Worm (Caenorhabditis elegans) whole organism, L2 larva: ENCODE measurements around the gene F09G2.2.

Source experiments
- C34F6.9 ChIP-seq: fragments of 150-350 bp; optimal IDR thresholded peaks from 2 replicates; lab custom pipeline; 2014; ENCODE audit warnings: missing biosample characterization, missing genetic modification characterization
- F13H6.1 ChIP-seq: sonication (generic microtip); optimal IDR thresholded peaks from 2 replicates; lab custom pipeline; 2016; ENCODE audit warnings: missing genetic modification characterization, missing compliant biosample characterization
- Y55F3AM.14 ChIP-seq: fragments of 200-800 bp; sonication (Bioruptor generic); optimal IDR thresholded peaks from 2 replicates; lab custom pipeline; 2018; ENCODE audit warnings: mild to moderate bottlenecking, missing genetic modification characterization, missing compliant biosample characterization
- ZK546.5 ChIP-seq: sonication (generic microtip); optimal IDR thresholded peaks from 2 replicates; lab custom pipeline; 2017; ENCODE audit warnings: missing biosample characterization, missing genetic modification characterization
- alr-1 ChIP-seq: fragments of 150-350 bp; optimal IDR thresholded peaks from 2 replicates; lab custom pipeline; 2014; ENCODE audit warnings: missing biosample characterization, missing genetic modification characterization
- aly-2 ChIP-seq: fragments of 150-350 bp; optimal IDR thresholded peaks from 2 replicates; lab custom pipeline; 2014; ENCODE audit warnings: missing biosample characterization, missing genetic modification characterization
- ama-1 ChIP-seq: fragments of 150-350 bp; optimal IDR thresholded peaks from 2 replicates; lab custom pipeline; 2018; ENCODE audit warnings: inconsistent platforms
- blmp-1 ChIP-seq: sonication (generic microtip); optimal IDR thresholded peaks from 2 replicates; lab custom pipeline; 2017; ENCODE audit warnings: missing genetic modification characterization, mild to moderate bottlenecking, missing compliant biosample characterization, antibody characterized with exemption, moderate library complexity; ENCODE audit not compliant: insufficient read depth
- ceh-16 ChIP-seq: fragments of 150-350 bp; optimal IDR thresholded peaks from 2 replicates; lab custom pipeline; 2014; ENCODE audit warnings: missing biosample characterization, missing genetic modification characterization
- ceh-82 ChIP-seq: fragments of 150-350 bp; optimal IDR thresholded peaks from 2 replicates; lab custom pipeline; 2014; ENCODE audit warnings: missing biosample characterization, missing genetic modification characterization
- crh-2 ChIP-seq: sonication (generic microtip); optimal IDR thresholded peaks from 2 replicates; lab custom pipeline; 2017; ENCODE audit warnings: missing biosample characterization, missing genetic modification characterization
- dmd-4 ChIP-seq: sonication (generic microtip); optimal IDR thresholded peaks from 2 replicates; lab custom pipeline; 2017; ENCODE audit warnings: missing biosample characterization, missing genetic modification characterization
- egl-27 ChIP-seq: sonication (generic microtip); optimal IDR thresholded peaks from 3 replicates; lab custom pipeline; 2017; ENCODE audit warnings: missing biosample characterization, missing genetic modification reagents, missing genetic modification characterization
- elt-1 ChIP-seq: fragments of 150-350 bp; optimal IDR thresholded peaks from 2 replicates; lab custom pipeline; 2014; ENCODE audit warnings: missing biosample characterization, missing genetic modification characterization
- elt-3 ChIP-seq: sonication (generic microtip); optimal IDR thresholded peaks from 2 replicates; lab custom pipeline; 2017; ENCODE audit warnings: missing biosample characterization, missing genetic modification characterization
- fos-1 ChIP-seq: fragments of 150-350 bp; optimal IDR thresholded peaks from 2 replicates; lab custom pipeline; 2014; ENCODE audit warnings: missing biosample characterization, missing genetic modification characterization
- gmeb-1 ChIP-seq: fragments of 150-350 bp; optimal IDR thresholded peaks from 2 replicates; lab custom pipeline; 2014; ENCODE audit warnings: missing biosample characterization, missing genetic modification characterization
- lin-11 ChIP-seq: fragments of 150-350 bp; sonication (generic microtip); optimal IDR thresholded peaks from 2 replicates; lab custom pipeline; 2014; ENCODE audit warnings: missing biosample characterization, missing genetic modification characterization, inconsistent platforms, mixed read lengths
- lin-13 ChIP-seq: fragments of 150-350 bp; optimal IDR thresholded peaks from 2 replicates; lab custom pipeline; 2014; ENCODE audit warnings: missing biosample characterization, missing genetic modification reagents, missing genetic modification characterization
- lin-39 ChIP-seq: fragments of 150-350 bp; optimal IDR thresholded peaks from 2 replicates; lab custom pipeline; 2014; ENCODE audit warnings: missing biosample characterization, missing genetic modification reagents, missing genetic modification characterization
- lsy-2 ChIP-seq, 2 experiments: fragments of 150-350 bp in 1 of 2; sonication (generic microtip) in 1 of 2; optimal IDR thresholded peaks; 2 replicates each; lab custom pipeline; 2014 to 2017; ENCODE audit warnings: missing biosample characterization in 2 of 2, missing genetic modification characterization in 2 of 2
- mab-5 ChIP-seq: fragments of 150-350 bp; optimal IDR thresholded peaks from 2 replicates; lab custom pipeline; 2014; ENCODE audit warnings: missing biosample characterization, missing genetic modification characterization
- mbf-1 ChIP-seq: sonication (generic microtip); optimal IDR thresholded peaks from 2 replicates; lab custom pipeline; 2017; ENCODE audit warnings: missing biosample characterization, missing genetic modification characterization
- mdl-1 ChIP-seq, 2 experiments: fragments of 150-350 bp in 1 of 2; sonication (generic microtip) in 1 of 2; optimal IDR thresholded peaks; 2 replicates each; lab custom pipeline; 2017; ENCODE audit warnings: missing biosample characterization in 2 of 2, missing genetic modification characterization in 2 of 2
- nhr-11 ChIP-seq: fragments of 150-350 bp; optimal IDR thresholded peaks from 2 replicates; lab custom pipeline; 2014; ENCODE audit warnings: missing biosample characterization, missing genetic modification characterization
- nhr-12 ChIP-seq: fragments of 150-350 bp; optimal IDR thresholded peaks from 2 replicates; lab custom pipeline; 2014; ENCODE audit warnings: missing biosample characterization, missing genetic modification characterization
- nhr-129 ChIP-seq: fragments of 150-350 bp; optimal IDR thresholded peaks from 2 replicates; lab custom pipeline; 2014; ENCODE audit warnings: missing biosample characterization, missing genetic modification characterization
- nhr-21 ChIP-seq: fragments of 150-350 bp; optimal IDR thresholded peaks from 2 replicates; lab custom pipeline; 2014; ENCODE audit warnings: missing biosample characterization, missing genetic modification characterization
- nhr-23 ChIP-seq: fragments of 150-350 bp; optimal IDR thresholded peaks from 2 replicates; lab custom pipeline; 2014; ENCODE audit warnings: missing biosample characterization, missing genetic modification reagents, missing genetic modification characterization
- nhr-237 ChIP-seq: fragments of 150-350 bp; optimal IDR thresholded peaks from 2 replicates; lab custom pipeline; 2014; ENCODE audit warnings: missing biosample characterization, missing genetic modification characterization
- nhr-25 ChIP-seq: fragments of 150-350 bp; sonication (generic microtip); optimal IDR thresholded peaks from 3 replicates; lab custom pipeline; 2014; ENCODE audit warnings: missing biosample characterization, missing genetic modification characterization
- nhr-6 ChIP-seq: fragments of 150-350 bp; optimal IDR thresholded peaks from 2 replicates; lab custom pipeline; 2014; ENCODE audit warnings: missing biosample characterization, missing genetic modification characterization
- nhr-77 ChIP-seq: fragments of 150-350 bp; optimal IDR thresholded peaks from 2 replicates; lab custom pipeline; 2014; ENCODE audit warnings: missing biosample characterization, missing genetic modification characterization
- peb-1 ChIP-seq: fragments of 150-350 bp; optimal IDR thresholded peaks from 2 replicates; lab custom pipeline; 2014; ENCODE audit warnings: missing biosample characterization, missing genetic modification characterization
- sem-4 ChIP-seq: fragments of 150-350 bp; optimal IDR thresholded peaks from 2 replicates; lab custom pipeline; 2014; ENCODE audit warnings: missing biosample characterization, missing genetic modification reagents, missing genetic modification characterization
- skn-1 ChIP-seq: sonication (generic microtip); optimal IDR thresholded peaks from 2 replicates; lab custom pipeline; 2017; ENCODE audit warnings: missing biosample characterization, missing genetic modification characterization
- sma-3 ChIP-seq: sonication (generic microtip); optimal IDR thresholded peaks from 2 replicates; lab custom pipeline; 2016; ENCODE audit warnings: missing genetic modification reagents, missing genetic modification characterization, missing compliant biosample characterization
- sma-9 ChIP-seq, 2 experiments: fragments of 150-350 bp in 1 of 2; sonication (generic microtip) in 1 of 2; optimal IDR thresholded peaks; 2 replicates each; lab custom pipeline; 2014 to 2016; ENCODE audit warnings: missing genetic modification characterization in 2 of 2, mild to moderate bottlenecking in 1 of 2, missing biosample characterization in 1 of 2, missing compliant biosample characterization in 1 of 2, missing genetic modification reagents in 1 of 2, moderate library complexity in 1 of 2
- snpc-4 ChIP-seq: fragments of 150-350 bp; optimal IDR thresholded peaks from 2 replicates; lab custom pipeline; 2014; ENCODE audit warnings: missing biosample characterization, missing genetic modification characterization
- unc-39 ChIP-seq: fragments of 150-350 bp; optimal IDR thresholded peaks from 2 replicates; lab custom pipeline; 2014; ENCODE audit warnings: missing biosample characterization, missing genetic modification characterization
- unc-55 ChIP-seq: fragments of 150-350 bp; sonication (generic microtip); optimal IDR thresholded peaks from 3 replicates; lab custom pipeline; 2014; ENCODE audit warnings: missing biosample characterization, missing genetic modification reagents, missing genetic modification characterization
- unc-62 ChIP-seq: fragments of 150-350 bp; optimal IDR thresholded peaks from 2 replicates; lab custom pipeline; 2014; ENCODE audit warnings: missing biosample characterization, missing genetic modification reagents, missing genetic modification characterization
- zag-1 ChIP-seq: fragments of 150-350 bp; optimal IDR thresholded peaks from 2 replicates; lab custom pipeline; 2014; ENCODE audit warnings: missing biosample characterization, missing genetic modification characterization
- ztf-1 ChIP-seq: fragments of 200-800 bp; sonication (Bioruptor generic); conservative IDR thresholded peaks from 2 replicates; pipeline ENCODE4 v1.3.6; 2022; ENCODE audit warnings: missing genetic modification characterization, missing compliant biosample characterization
- ztf-11 ChIP-seq: sonication (generic microtip); optimal IDR thresholded peaks from 2 replicates; lab custom pipeline; 2017; ENCODE audit warnings: missing biosample characterization, missing genetic modification characterization
- ztf-4 ChIP-seq: fragments of 150-350 bp; optimal IDR thresholded peaks from 2 replicates; lab custom pipeline; 2014; ENCODE audit warnings: missing biosample characterization, missing genetic modification characterization

Gene F09G2.2

ce11 chrV:7224353-7224752 is 27.6 kb downstream of the F09G2.2 start:
- TF ChIP-seq mdl-1 (tag; optimal IDR thresholded peaks at IDR 0.05; lab: Kevin White, UChicago) = no peak
- no peak for TF ChIP-seq nhr-129
- no peak for TF ChIP-seq ceh-82 (tag; lab: Kevin White, UChicago)
- no peak for TF ChIP-seq C34F6.9 (tag; lab: Kevin White, UChicago)
- TF ChIP-seq ztf-11 = no peak
- no peak for TF ChIP-seq nhr-6 (tag; lab: Kevin White, UChicago)
- no peak for TF ChIP-seq mbf-1
- no peak for TF ChIP-seq zag-1 (tag; lab: Kevin White, UChicago)

- peak; percentile 24 for TF ChIP-seq nhr-21 (tag; lab: Kevin White, UChicago)
- TF ChIP-seq crh-2 (tag; lab: Kevin White, UChicago) = peak; percentile 14
- TF ChIP-seq nhr-23 (tag; lab: Kevin White, UChicago) = no peak
- no peak for TF ChIP-seq mdl-1 (tag; optimal IDR thresholded peaks at IDR 0.05; lab: Kevin White, UChicago)
Observed at ce11 chrV:7224947-7225346, 28.2 kb downstream of the F09G2.2 start, which contains the start of gene fkb-3. fkb-3 (plus strand) TSS chrV:7225223.

- TF ChIP-seq ceh-16 (tag; lab: Kevin White, UChicago) (no peak), skn-1 (no peak), dmd-4 (tag; lab: Kevin White, UChicago) (no peak), nhr-12 (no peak), nhr-11 (tag; lab: Kevin White, UChicago) (no peak), sem-4 (tag; lab: Kevin White, UChicago) (no peak)
- TF ChIP-seq, all 48 proteins: peak for 0
Observed at ce11 chrV:7225894-7226293, 29.2 kb downstream of the F09G2.2 start.

- peak; percentile 59 for TF ChIP-seq lin-11
- no peak for TF ChIP-seq ZK546.5
- TF ChIP-seq mab-5 (tag; lab: Kevin White, UChicago) = peak; percentile 49
- TF ChIP-seq nhr-77 (tag; lab: Kevin White, UChicago) = no peak
- TF ChIP-seq nhr-12 = no peak
- TF ChIP-seq gmeb-1 = peak; percentile 75
- TF ChIP-seq fos-1 (tag; lab: Kevin White, UChicago) = peak; percentile 15
- TF ChIP-seq nhr-25 (tag; lab: Kevin White, UChicago) = no peak
- no peak for TF ChIP-seq elt-3 (tag; lab: Kevin White, UChicago)
- TF ChIP-seq lsy-2 (tag; optimal IDR thresholded peaks at IDR 0.05; lab: Kevin White, UChicago) = peak in 1 of 2 experiments; percentile 54
- TF ChIP-seq unc-62 (GFP tag; lab: Kevin White, UChicago) = no peak
- no peak for TF ChIP-seq dmd-4 (tag; lab: Kevin White, UChicago)
- no peak for TF ChIP-seq alr-1 (tag; lab: Kevin White, UChicago)
- no peak for TF ChIP-seq nhr-237 (tag; lab: Kevin White, UChicago)
- TF ChIP-seq sem-4 (tag; lab: Kevin White, UChicago) = peak; percentile 52
- no peak for TF ChIP-seq Y55F3AM.14
- peak; percentile 43 for TF ChIP-seq sma-3
- TF ChIP-seq lin-39 (tag; lab: Kevin White, UChicago) = no peak
- no peak for TF ChIP-seq ceh-16 (tag; lab: Kevin White, UChicago)
- TF ChIP-seq blmp-1 (tag; lab: Kevin White, UChicago) = no peak
- no peak for TF ChIP-seq ama-1 (lab: Kevin White, UChicago)
- peak; percentile 10 for TF ChIP-seq lin-13 (GFP tag; lab: Kevin White, UChicago)
- no peak for TF ChIP-seq peb-1 (tag; lab: Kevin White, UChicago)
- TF ChIP-seq nhr-6 (tag; lab: Kevin White, UChicago) = no peak
- TF ChIP-seq snpc-4 (tag; lab: Kevin White, UChicago) = no peak
- TF ChIP-seq aly-2 (tag; lab: Kevin White, UChicago) = no peak
- no peak for TF ChIP-seq nhr-11 (tag; lab: Kevin White, UChicago)
- TF ChIP-seq mbf-1 = no peak
- TF ChIP-seq nhr-23 (tag; lab: Kevin White, UChicago) = no peak
- no peak for TF ChIP-seq crh-2 (tag; lab: Kevin White, UChicago)
- no peak for TF ChIP-seq nhr-21 (tag; lab: Kevin White, UChicago)
- TF ChIP-seq nhr-129 = peak; percentile 16
- TF ChIP-seq zag-1 (tag; lab: Kevin White, UChicago) = no peak
- no peak for TF ChIP-seq unc-39 (tag; lab: Kevin White, UChicago)
- no peak for TF ChIP-seq ztf-1 (GFP tag; lab: Robert Waterston, UW)
- TF ChIP-seq F13H6.1 (tag; lab: Kevin White, UChicago) = peak; percentile 46
- TF ChIP-seq elt-1 (tag; lab: Kevin White, UChicago) = no peak
- no peak for TF ChIP-seq skn-1
- TF ChIP-seq mdl-1 (tag; optimal IDR thresholded peaks at IDR 0.05; lab: Kevin White, UChicago) = no peak
- TF ChIP-seq unc-55 (GFP tag; lab: Kevin White, UChicago) = peak; percentile 79
- no peak for TF ChIP-seq ztf-4 (tag; lab: Kevin White, UChicago)
- no peak for TF ChIP-seq egl-27 (tag; lab: Kevin White, UChicago)
- TF ChIP-seq ceh-82 (tag; lab: Kevin White, UChicago) = no peak
- TF ChIP-seq sma-9 (GFP tag; optimal IDR thresholded peaks at IDR 0.05; lab: Kevin White, UChicago) = peak; percentile 47
- no peak for TF ChIP-seq sma-9 (tag; optimal IDR thresholded peaks at IDR 0.05; lab: Kevin White, UChicago)
Observed at ce11 chrV:7230847-7231246, 34.1 kb downstream of the F09G2.2 start, which contains the start of the genes gei-6 and krr-1. gei-6 (minus strand) TSS chrV:7230848. krr-1 (plus strand) TSS chrV:7231190.
